Fruit fly (Drosophila melanogaster): ENCODE data around the gene PXo.

PXo gene

DNA sequence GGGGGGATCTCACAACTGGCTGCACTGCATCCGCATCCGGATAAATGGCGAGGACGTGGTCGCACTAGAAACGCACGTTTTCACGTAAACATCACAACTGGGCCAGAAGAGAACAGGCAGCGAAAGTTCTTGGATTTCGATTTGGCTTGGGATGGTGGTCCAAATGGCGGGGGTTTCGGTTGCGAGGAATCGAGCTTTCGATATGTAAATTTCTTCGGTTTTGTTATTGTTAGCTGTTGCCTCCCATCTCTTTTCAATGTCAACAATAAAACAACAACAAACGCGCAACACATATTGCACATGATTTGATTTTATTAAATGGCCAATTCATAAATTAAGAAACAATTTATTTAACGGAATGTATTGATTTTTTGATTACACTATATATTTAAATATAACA lies at the start of gene PXo:
TSS of gene PXo (minus strand) at position 101 of the 400 bp plus-strand sequence.
- no peak for TF ChIP-seq tj (GFP tag; optimal IDR thresholded peaks at IDR 0.05)
- TF ChIP-seq Mnt (GFP tag; optimal IDR thresholded peaks at IDR 0.05): no peak
- no peak for TF ChIP-seq bab1 (GFP tag; optimal IDR thresholded peaks at IDR 0.05)
- TF ChIP-seq cnc (optimal IDR thresholded peaks at IDR 0.05): no peak
- no peak for TF ChIP-seq pad (GFP tag; optimal IDR thresholded peaks at IDR 0.05)
- TF ChIP-seq CG1620 (GFP tag; optimal IDR thresholded peaks at IDR 0.05): no peak
- no peak for TF ChIP-seq Clk (GFP tag; optimal IDR thresholded peaks at IDR 0.05)
- no peak for TF ChIP-seq Hr96 (GFP tag; optimal IDR thresholded peaks at IDR 0.05)
- no peak for TF ChIP-seq CG7101 (tag; optimal IDR thresholded peaks at IDR 0.05)
- TF ChIP-seq cic (GFP tag; optimal IDR thresholded peaks at IDR 0.05): no peak
- TF ChIP-seq CG12768 (GFP tag; optimal IDR thresholded peaks at IDR 0.05): no peak
- TF ChIP-seq CG11617 (GFP tag; optimal IDR thresholded peaks at IDR 0.05): no peak
- no peak for TF ChIP-seq ovo (GFP tag; optimal IDR thresholded peaks at IDR 0.05)
- TF ChIP-seq CG5204 (GFP tag; optimal IDR thresholded peaks at IDR 0.05): no peak

DNA sequence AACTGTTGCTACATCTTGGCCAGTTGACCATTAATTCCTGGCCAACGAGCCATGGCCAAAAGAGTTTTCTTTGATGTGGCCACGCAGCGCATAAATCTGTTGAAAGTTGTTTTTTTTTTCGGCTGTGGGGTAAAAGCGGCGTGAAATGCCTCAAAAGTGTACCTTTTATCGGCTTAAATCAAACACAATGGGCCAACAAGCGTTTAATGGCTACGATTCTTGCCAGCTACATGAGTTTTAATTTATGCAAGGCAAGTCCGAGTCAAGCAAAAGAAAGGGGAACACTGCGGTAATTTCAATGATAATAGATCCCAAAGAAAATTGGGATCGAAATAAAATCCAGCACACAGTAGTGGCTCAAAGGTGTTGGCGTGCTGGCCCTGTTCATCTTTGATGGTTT lies 49.1 kb upstream of the PXo start:
- no peak for TF ChIP-seq tj (GFP tag; optimal IDR thresholded peaks at IDR 0.05)

dm6 chr3L:5969122-5969521 lies 48.0 kb upstream of the PXo start:
- TF ChIP-seq CG11617 (GFP tag; optimal IDR thresholded peaks at IDR 0.05) (no peak), CG7101 (tag; optimal IDR thresholded peaks at IDR 0.05) (no peak), CG5204 (GFP tag; optimal IDR thresholded peaks at IDR 0.05) (no peak), Clk (GFP tag; optimal IDR thresholded peaks at IDR 0.05) (no peak), Hr96 (GFP tag; optimal IDR thresholded peaks at IDR 0.05) (no peak), ovo (GFP tag; optimal IDR thresholded peaks at IDR 0.05) (no peak), cic (GFP tag; optimal IDR thresholded peaks at IDR 0.05) (no peak), CG14711 (tag; optimal IDR thresholded peaks at IDR 0.05) (no peak), Mnt (GFP tag; optimal IDR thresholded peaks at IDR 0.05) (no peak), CG12768 (GFP tag; optimal IDR thresholded peaks at IDR 0.05) (no peak), CG33017 (tag; optimal IDR thresholded peaks at IDR 0.05) (no peak), pad (GFP tag; optimal IDR thresholded peaks at IDR 0.05) (no peak), CG1620 (GFP tag; optimal IDR thresholded peaks at IDR 0.05) (no peak), Crg-1 (GFP tag; optimal IDR thresholded peaks at IDR 0.05) (no peak), CG7045 (GFP tag; optimal IDR thresholded peaks at IDR 0.05) (no peak), kay (GFP tag; ENCODE audit: borderline replicate concordance) (no peak), bab1 (GFP tag; optimal IDR thresholded peaks at IDR 0.05) (no peak), toe (GFP tag; optimal IDR thresholded peaks at IDR 0.05) (no peak)

DNA sequence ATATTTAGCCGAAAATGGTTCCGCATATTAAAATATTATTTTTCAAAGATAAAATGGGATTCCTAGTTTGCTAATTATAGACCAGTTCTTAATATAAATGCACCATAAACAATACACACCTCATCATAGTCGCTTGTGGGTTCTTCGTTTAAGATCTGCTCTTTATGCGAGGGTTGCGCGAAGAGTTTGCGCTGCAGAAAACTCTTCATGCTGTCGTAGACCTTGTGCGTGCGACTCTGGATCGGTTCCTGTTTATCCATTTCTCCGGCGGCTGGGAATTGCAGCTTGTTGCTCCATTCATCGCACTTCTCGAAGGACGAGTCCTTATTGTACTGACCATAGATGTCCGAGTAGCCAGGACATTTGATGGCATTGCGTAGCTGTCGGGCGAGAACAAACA lies 47.6 kb upstream of the PXo start:
- TF ChIP-seq Mnt (GFP tag; optimal IDR thresholded peaks at IDR 0.05): no peak
- no peak for TF ChIP-seq CG1620 (GFP tag; optimal IDR thresholded peaks at IDR 0.05)
- no peak for TF ChIP-seq pad (GFP tag; optimal IDR thresholded peaks at IDR 0.05)
- TF ChIP-seq CG33017 (tag; optimal IDR thresholded peaks at IDR 0.05): no peak
- no peak for TF ChIP-seq bab1 (GFP tag; optimal IDR thresholded peaks at IDR 0.05)
- no peak for TF ChIP-seq CG14711 (tag; optimal IDR thresholded peaks at IDR 0.05)
- TF ChIP-seq Clk (GFP tag; optimal IDR thresholded peaks at IDR 0.05): no peak
- no peak for TF ChIP-seq tj (GFP tag; optimal IDR thresholded peaks at IDR 0.05)
- no peak for TF ChIP-seq cnc (optimal IDR thresholded peaks at IDR 0.05)
- no peak for TF ChIP-seq Crg-1 (GFP tag; optimal IDR thresholded peaks at IDR 0.05)
- TF ChIP-seq CG5204 (GFP tag; optimal IDR thresholded peaks at IDR 0.05): no peak
- no peak for TF ChIP-seq CG12768 (GFP tag; optimal IDR thresholded peaks at IDR 0.05)
- no peak for TF ChIP-seq CG7045 (GFP tag; optimal IDR thresholded peaks at IDR 0.05)
- TF ChIP-seq ovo (GFP tag; optimal IDR thresholded peaks at IDR 0.05): no peak

DNA sequence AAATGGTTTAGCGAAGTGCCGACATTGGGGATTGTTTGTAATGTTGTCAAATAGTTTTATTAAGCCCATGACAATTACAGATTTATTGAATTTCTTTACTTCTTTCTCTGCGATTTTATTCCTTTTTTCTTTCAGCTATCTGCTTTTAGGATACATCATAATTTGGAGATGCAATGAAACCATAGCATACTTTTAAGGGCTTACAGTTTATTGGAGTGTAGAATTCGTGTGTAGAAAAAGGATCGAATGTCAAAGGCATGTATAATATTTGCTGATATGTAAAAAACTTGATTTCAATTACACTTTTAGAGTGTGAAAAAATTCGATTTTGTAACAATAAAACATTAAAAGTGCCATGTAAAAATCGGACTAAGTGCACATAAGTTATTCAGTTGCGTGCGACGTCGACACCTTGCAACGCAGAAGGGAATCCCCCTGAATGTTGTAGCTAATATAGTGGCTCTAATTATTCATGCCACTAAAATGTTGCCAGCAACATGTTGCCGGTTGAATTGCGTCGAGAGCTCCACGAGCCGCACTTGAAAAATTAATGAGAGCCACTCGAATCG lies 45.8 kb upstream of the PXo start:
- TF ChIP-seq CG5204 (GFP tag; optimal IDR thresholded peaks at IDR 0.05) (no peak), bab1 (GFP tag; optimal IDR thresholded peaks at IDR 0.05) (no peak), cic (GFP tag; optimal IDR thresholded peaks at IDR 0.05) (no peak), Crg-1 (GFP tag; optimal IDR thresholded peaks at IDR 0.05) (no peak), toe (GFP tag; optimal IDR thresholded peaks at IDR 0.05) (no peak), Hr96 (GFP tag; optimal IDR thresholded peaks at IDR 0.05) (no peak), kay (GFP tag; ENCODE audit: borderline replicate concordance) (no peak), ovo (GFP tag; optimal IDR thresholded peaks at IDR 0.05) (no peak)

dm6 chr3L:5964399-5964798 lies 43.3 kb upstream of the PXo start:
- no peak for TF ChIP-seq tj (GFP tag; optimal IDR thresholded peaks at IDR 0.05)
- TF ChIP-seq CG5204 (GFP tag; optimal IDR thresholded peaks at IDR 0.05): no peak
- TF ChIP-seq CG33017 (tag; optimal IDR thresholded peaks at IDR 0.05): no peak

- TF ChIP-seq tj (GFP tag; optimal IDR thresholded peaks at IDR 0.05) (no peak), CG11617 (GFP tag; optimal IDR thresholded peaks at IDR 0.05) (no peak), Mnt (GFP tag; optimal IDR thresholded peaks at IDR 0.05) (no peak), Hr96 (GFP tag; optimal IDR thresholded peaks at IDR 0.05) (no peak)
Measured at dm6 chr3L:5958117-5958516, 37.0 kb upstream of the PXo start.

dm6 chr3L:5957163-5957562 lies 36.0 kb upstream of the PXo start:
- no peak for TF ChIP-seq Hr96 (GFP tag; optimal IDR thresholded peaks at IDR 0.05)
- TF ChIP-seq CG33017 (tag; optimal IDR thresholded peaks at IDR 0.05): no peak
- TF ChIP-seq CG12768 (GFP tag; optimal IDR thresholded peaks at IDR 0.05): no peak
- no peak for TF ChIP-seq CG5204 (GFP tag; optimal IDR thresholded peaks at IDR 0.05)
- no peak for TF ChIP-seq CG7101 (tag; optimal IDR thresholded peaks at IDR 0.05)
- TF ChIP-seq tj (GFP tag; optimal IDR thresholded peaks at IDR 0.05): no peak
- no peak for TF ChIP-seq CG14711 (tag; optimal IDR thresholded peaks at IDR 0.05)
- TF ChIP-seq cnc (optimal IDR thresholded peaks at IDR 0.05): no peak
- no peak for TF ChIP-seq CG11617 (GFP tag; optimal IDR thresholded peaks at IDR 0.05)
- no peak for TF ChIP-seq CG1620 (GFP tag; optimal IDR thresholded peaks at IDR 0.05)
- TF ChIP-seq CG7045 (GFP tag; optimal IDR thresholded peaks at IDR 0.05): no peak
- no peak for TF ChIP-seq pad (GFP tag; optimal IDR thresholded peaks at IDR 0.05)
